Fruit fly (Drosophila melanogaster): ENCODE data around the gene CG31204.

The CG31204 gene

DNA sequence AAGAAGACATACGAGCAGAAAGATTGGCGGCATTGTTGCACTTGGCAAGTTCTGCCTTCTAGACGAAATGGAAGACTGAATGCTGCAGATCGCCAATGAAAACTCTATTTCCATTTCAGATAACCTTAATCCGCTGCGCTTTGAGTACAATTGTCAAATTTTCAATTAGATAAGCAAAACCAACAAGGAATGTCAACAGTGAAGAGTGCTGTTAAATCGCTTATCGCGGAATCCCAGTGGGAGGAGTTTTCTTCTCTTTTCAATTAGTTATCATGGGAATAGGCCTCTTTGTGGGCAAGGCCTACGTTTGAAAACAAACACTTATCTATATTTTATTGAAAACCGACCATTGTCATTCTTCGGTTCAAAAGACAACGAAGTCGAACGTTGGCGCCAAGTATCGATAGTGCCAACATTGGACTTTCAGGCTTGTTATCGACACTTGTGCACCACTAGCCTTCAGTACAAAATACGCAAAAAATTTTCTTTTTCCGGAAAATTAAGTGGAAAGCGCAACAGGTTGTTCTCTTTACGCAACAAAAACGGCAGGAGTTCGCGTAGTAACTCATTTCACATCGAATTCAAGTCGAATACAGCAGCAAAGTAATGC is 2.0 kb upstream of the CG31204 start, which contains the start of the genes Ugt35D1 and Gcn2:
Gene Ugt35D1, minus strand, starts transcription at position 83 of the 610 bp plus-strand sequence.
Gene Gcn2, plus strand, starts transcription at position 439 of the 610 bp plus-strand sequence.
- TF ChIP-seq noc (tag; optimal IDR thresholded peaks at IDR 0.05) = no peak

- no peak for TF ChIP-seq noc (tag; optimal IDR thresholded peaks at IDR 0.05)
Observed at dm6 chr3R:31385820-31386330, 7.5 kb downstream of the CG31204 start.

dm6 chr3R:31384108-31384507 is 9.2 kb downstream of the CG31204 start:
- peak; percentile 93 for TF ChIP-seq noc (tag; optimal IDR thresholded peaks at IDR 0.05)

- TF ChIP-seq noc (tag; optimal IDR thresholded peaks at IDR 0.05) = no peak
Observed at dm6 chr3R:31381861-31382260, 11.5 kb downstream of the CG31204 start, which contains the start of gene CG1607. Gene CG1607, plus strand, starts transcription at chr3R:31382109.

- TF ChIP-seq noc (tag; optimal IDR thresholded peaks at IDR 0.05) = no peak
Observed at dm6 chr3R:31381216-31381688, 12.1 kb downstream of the CG31204 start.

- TF ChIP-seq noc (tag; optimal IDR thresholded peaks at IDR 0.05) = no peak
Observed at dm6 chr3R:31380489-31380888, 12.8 kb downstream of the CG31204 start.

DNA sequence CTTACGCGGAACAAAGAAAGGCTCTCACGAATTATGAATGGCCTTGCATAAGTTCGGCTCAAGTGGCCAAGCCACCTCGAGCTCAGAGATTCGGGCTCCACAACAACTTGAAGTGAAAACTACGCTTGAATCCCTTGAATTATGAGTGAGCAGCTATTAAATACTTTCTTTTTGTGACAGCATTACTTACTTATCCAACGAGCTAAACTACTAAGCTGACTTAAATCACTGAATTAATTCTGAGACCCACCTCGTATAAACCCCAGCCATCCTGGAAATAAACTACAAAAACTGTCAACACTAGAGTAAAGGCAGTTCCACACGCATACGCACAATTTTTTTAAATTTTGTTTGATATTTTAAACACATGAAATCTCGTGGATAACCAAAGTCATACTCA is 21.2 kb downstream of the CG31204 start, which contains the start of gene gskt:
Gene gskt, plus strand, starts transcription at position 301 of the 400 bp plus-strand sequence.
- TF ChIP-seq noc (tag; optimal IDR thresholded peaks at IDR 0.05) = no peak

- TF ChIP-seq noc (tag; optimal IDR thresholded peaks at IDR 0.05) = no peak
Observed at dm6 chr3R:31370204-31370603, 23.1 kb downstream of the CG31204 start.

DNA sequence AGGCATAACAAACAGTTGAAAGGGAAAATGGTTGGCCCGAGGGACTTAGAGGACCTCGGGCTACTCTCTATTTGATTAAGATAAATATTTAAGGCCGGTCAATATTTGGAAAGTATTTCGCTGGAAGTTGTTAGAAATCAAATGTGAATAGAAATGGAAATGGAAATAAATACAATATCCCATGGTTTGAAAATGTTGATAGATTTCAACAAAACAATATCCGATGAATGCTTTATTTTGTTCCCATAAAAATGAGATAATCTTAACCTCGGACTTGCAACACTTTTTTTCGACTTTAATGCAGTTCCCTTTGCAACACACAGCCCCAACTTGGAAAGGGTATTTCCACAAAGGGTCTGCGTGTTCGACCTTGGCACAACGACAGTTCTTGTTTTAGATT is 24.3 kb downstream of the CG31204 start:
- TF ChIP-seq noc (tag; optimal IDR thresholded peaks at IDR 0.05) = no peak

DNA sequence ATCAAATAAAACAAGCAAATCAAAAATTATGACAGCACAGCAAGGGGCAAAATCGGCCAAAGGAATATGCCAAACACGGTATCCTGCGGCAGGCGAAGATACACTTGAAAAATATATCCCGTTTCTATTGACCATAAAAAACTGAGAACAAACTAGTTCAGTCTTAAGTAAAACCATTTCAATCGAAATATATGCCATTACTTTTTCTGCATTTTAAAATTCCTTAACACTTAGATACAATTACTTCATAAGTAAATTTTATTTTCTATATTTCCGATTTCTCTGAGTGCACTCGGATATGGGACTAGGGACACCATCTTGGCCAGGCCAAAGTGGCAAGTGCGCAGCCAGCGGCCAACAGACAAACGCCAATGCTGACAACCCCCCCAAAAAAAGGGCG is 29.7 kb downstream of the CG31204 start:
- no peak for TF ChIP-seq noc (tag; optimal IDR thresholded peaks at IDR 0.05)

DNA sequence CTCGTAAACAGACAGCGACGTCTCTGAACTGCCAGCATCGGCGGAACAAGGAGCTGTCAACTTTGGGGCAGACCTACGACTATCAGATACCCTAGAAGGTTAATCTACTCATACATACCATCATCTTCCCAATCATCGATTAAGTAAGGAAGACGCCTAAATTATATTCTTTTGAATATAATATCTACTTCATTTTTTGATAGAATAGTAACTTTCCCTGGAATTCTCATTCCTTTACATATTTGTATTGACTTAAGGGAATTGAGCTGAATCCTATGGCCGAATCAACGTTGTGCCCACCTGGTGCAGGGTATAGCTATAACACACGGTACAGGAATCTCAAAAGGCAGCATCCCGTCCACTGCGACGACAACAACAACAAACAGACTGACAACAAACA is 46.7 kb downstream of the CG31204 start:
- no peak for TF ChIP-seq noc (tag; optimal IDR thresholded peaks at IDR 0.05)

DNA sequence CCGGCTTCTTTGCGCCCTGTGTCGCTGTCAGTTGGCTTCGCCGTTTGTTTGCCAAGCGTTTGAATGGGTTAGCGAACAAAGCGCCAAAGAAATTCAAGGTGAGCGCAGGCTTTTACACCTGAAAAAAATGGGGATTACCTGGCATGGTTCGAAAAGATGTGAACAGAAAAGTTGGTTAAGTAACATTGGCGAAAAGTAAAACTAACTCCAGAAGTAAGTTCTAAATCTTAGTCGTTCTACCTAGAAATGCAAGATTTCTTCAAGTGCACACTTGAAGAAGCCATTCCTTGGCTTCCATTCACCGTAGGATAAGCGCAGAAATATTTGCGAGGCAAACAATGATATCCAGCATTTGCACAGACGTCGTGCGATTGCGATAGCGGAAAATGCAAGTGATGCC is 47.7 kb downstream of the CG31204 start:
- TF ChIP-seq noc (tag; optimal IDR thresholded peaks at IDR 0.05) = no peak

dm6 chr3R:31342574-31342973 is 50.8 kb downstream of the CG31204 start:
- no peak for TF ChIP-seq noc (tag; optimal IDR thresholded peaks at IDR 0.05)
